Fruit fly (Drosophila melanogaster): ENCODE results near the gene Peritrophin-15b.
A peak's percentile ranks its signal among the peaks of the same experiment; 100 is the strongest.

Peritrophin-15b gene

dm6 chr2L:8370364-8371326 is 24.1 kb downstream of the Peritrophin-15b start, which contains the start of gene CG17292 (continued):
- TF ChIP-seq cg (GFP tag; optimal IDR thresholded peaks at IDR 0.05) (peak; percentile 51), D19B (GFP tag; optimal IDR thresholded peaks at IDR 0.05) (no peak), Fer2 (tag; optimal IDR thresholded peaks at IDR 0.05) (no peak), Camta (GFP tag; optimal IDR thresholded peaks at IDR 0.05) (no peak), ash1 (GFP tag; optimal IDR thresholded peaks at IDR 0.05) (no peak), CG18764 (GFP tag; optimal IDR thresholded peaks at IDR 0.05) (peak; percentile 76), CG9817 (tag; optimal IDR thresholded peaks at IDR 0.05) (peak; percentile 17), Six4 (GFP tag; optimal IDR thresholded peaks at IDR 0.05) (no peak), CG9437 (GFP tag; optimal IDR thresholded peaks at IDR 0.05) (no peak), prd (optimal IDR thresholded peaks at IDR 0.05) (no peak), prd (GFP tag; IDR thresholded peaks at IDR 0.05) (peak; percentile 35; the same call in 1 of the 3 replicates), CG30020 (tag; optimal IDR thresholded peaks at IDR 0.05) (no peak), CG6683 (GFP tag; optimal IDR thresholded peaks at IDR 0.05) (no peak), gcm2 (GFP tag; optimal IDR thresholded peaks at IDR 0.05) (no peak), Elba2 (GFP tag; optimal IDR thresholded peaks at IDR 0.05) (no peak), CG18262 (tag; optimal IDR thresholded peaks at IDR 0.05) (no peak), CG13624 (GFP tag; optimal IDR thresholded peaks at IDR 0.05) (peak; percentile 69), bsh (GFP tag; optimal IDR thresholded peaks at IDR 0.05) (peak in 1 of 2 experiments; percentile 23), lilli (GFP tag; optimal IDR thresholded peaks at IDR 0.05) (peak; percentile 47), insv (GFP tag; optimal IDR thresholded peaks at IDR 0.05) (no peak), mirr (GFP tag; optimal IDR thresholded peaks at IDR 0.05) (peak; percentile 62), CG3847 (GFP tag; IDR thresholded peaks at IDR 0.05) (peak; percentile 61), Adf1 (GFP tag; IDR thresholded peaks at IDR 0.05) (peak; percentile 66), CG7987 (GFP tag; optimal IDR thresholded peaks at IDR 0.05) (peak; percentile 55), CG6854 (GFP tag; optimal IDR thresholded peaks at IDR 0.05) (no peak), CG4282 (GFP tag; optimal IDR thresholded peaks at IDR 0.05) (peak; percentile 39), kah (GFP tag; optimal IDR thresholded peaks at IDR 0.05) (peak; percentile 86), sd (tag; optimal IDR thresholded peaks at IDR 0.05) (peak; percentile 97), Dek (tag; optimal IDR thresholded peaks at IDR 0.05) (peak; percentile 66), BtbVII (GFP tag; optimal IDR thresholded peaks at IDR 0.05) (peak; percentile 58), CG3407 (GFP tag; optimal IDR thresholded peaks at IDR 0.05) (peak; percentile 51), CG1603 (tag; optimal IDR thresholded peaks at IDR 0.05) (peak; percentile 61), CG1832 (GFP tag; optimal IDR thresholded peaks at IDR 0.05) (no peak), Bdp1 (GFP tag; optimal IDR thresholded peaks at IDR 0.05) (no peak), CHES-1-like (GFP tag; optimal IDR thresholded peaks at IDR 0.05) (peak; percentile 27), CG12071 (GFP tag; optimal IDR thresholded peaks at IDR 0.05) (peak; percentile 64), az2 (GFP tag; optimal IDR thresholded peaks at IDR 0.05) (no peak), HmgZ (tag; optimal IDR thresholded peaks at IDR 0.05) (peak; percentile 83), bab2 (GFP tag; optimal IDR thresholded peaks at IDR 0.05) (no peak), CG12942 (GFP tag; optimal IDR thresholded peaks at IDR 0.05) (peak; percentile 26), nau (GFP tag; optimal IDR thresholded peaks at IDR 0.05) (peak; percentile 76), CG6765 (GFP tag; optimal IDR thresholded peaks at IDR 0.05) (peak; percentile 29), CG34422 (GFP tag; IDR thresholded peaks at IDR 0.05) (peak; percentile 77; the same call in 1 of the 3 replicates), CG17359 (tag; optimal IDR thresholded peaks at IDR 0.05) (peak; percentile 38), CkIIα-i1 (GFP tag; IDR thresholded peaks at IDR 0.05) (no peak), jigr1 (GFP tag; IDR thresholded peaks at IDR 0.05) (no peak; the same call in 2 of the 3 replicates), CG6272 (GFP tag; IDR thresholded peaks at IDR 0.05) (peak; percentile 49), Hsf (GFP tag; optimal IDR thresholded peaks at IDR 0.05) (no peak), CG32532 (GFP tag; IDR thresholded peaks at IDR 0.05) (peak; percentile 72)
